Fruit fly (Drosophila melanogaster) whole organism, embryonic: ENCODE data around the gene Cdk1.

Experiments used
- Ada2b ChIP-seq: fragments of 200-800 bp; sonication (Bioruptor generic); IDR thresholded peaks from 2 replicates; pipeline ENCODE4 v1.3.6; 2022; ENCODE audit warnings: missing biosample characterization, missing genetic modification characterization
- Atf6 ChIP-seq: fragments of 200-800 bp; sonication (Bioruptor generic); IDR thresholded peaks from 2 replicates; pipeline ENCODE4 v1.3.6; 2022; ENCODE audit warnings: missing biosample characterization, missing genetic modification characterization
- CG10147 ChIP-seq: fragments of 200-800 bp; sonication (Bioruptor generic); optimal IDR thresholded peaks from 2 replicates; lab custom pipeline; 2019; ENCODE audit warnings: missing biosample characterization, mild to moderate bottlenecking, missing genetic modification characterization, moderate library complexity
- CG10267 ChIP-seq: fragments of 200-800 bp; sonication (Bioruptor generic); optimal IDR thresholded peaks from 2 replicates; lab custom pipeline; 2018; ENCODE audit warnings: missing biosample characterization, mild to moderate bottlenecking, missing genetic modification characterization, moderate library complexity
- CG10462 ChIP-seq: fragments of 200-800 bp; sonication (Bioruptor generic); optimal IDR thresholded peaks from 2 replicates; lab custom pipeline; 2016; ENCODE audit warnings: missing biosample characterization, missing genetic modification characterization
- CG11398 ChIP-seq: fragments of 200-800 bp; sonication (Bioruptor generic); optimal IDR thresholded peaks from 2 replicates; lab custom pipeline; 2016; ENCODE audit warnings: missing biosample characterization, missing genetic modification characterization
- CG12299 ChIP-seq: fragments of 200-800 bp; sonication (Bioruptor generic); optimal IDR thresholded peaks from 2 replicates; lab custom pipeline; 2018; ENCODE audit warnings: missing biosample characterization, mild to moderate bottlenecking, missing genetic modification characterization
- CG1233 ChIP-seq: fragments of 200-800 bp; sonication (Bioruptor generic); optimal IDR thresholded peaks from 4 replicates; lab custom pipeline; 2018; ENCODE audit warnings: missing biosample characterization, mild to moderate bottlenecking, missing genetic modification characterization
- CG14050 ChIP-seq: fragments of 200-800 bp; sonication (Bioruptor generic); IDR thresholded peaks from 3 replicates; pipeline ENCODE4 v1.3.6; 2022; ENCODE audit warnings: missing biosample characterization, missing genetic modification characterization
- CG1647 ChIP-seq: fragments of 200-800 bp; sonication (Bioruptor generic); optimal IDR thresholded peaks from 3 replicates; lab custom pipeline; 2016; ENCODE audit warnings: missing biosample characterization, missing genetic modification characterization
- CG16779 ChIP-seq: fragments of 200-800 bp; sonication (Bioruptor generic); IDR thresholded peaks from 2 replicates; pipeline ENCODE4 v1.3.6; 2022; ENCODE audit warnings: missing biosample characterization, missing genetic modification characterization
- CG16813 ChIP-seq: fragments of 200-800 bp; sonication (Bioruptor generic); IDR thresholded peaks from 3 replicates; pipeline ENCODE4 v1.3.6; 2022; ENCODE audit warnings: missing biosample characterization, missing genetic modification characterization; ENCODE audit not compliant: partially characterized antibody
- CG16863 ChIP-seq: fragments of 200-800 bp; sonication (Bioruptor generic); optimal IDR thresholded peaks from 3 replicates; lab custom pipeline; 2016; ENCODE audit warnings: missing biosample characterization, missing genetic modification characterization
- CG17385 ChIP-seq: fragments of 200-800 bp; sonication (Bioruptor generic); optimal IDR thresholded peaks from 3 replicates; lab custom pipeline; 2018; ENCODE audit warnings: missing biosample characterization, mild to moderate bottlenecking, missing genetic modification characterization
- CG2129 ChIP-seq: fragments of 200-800 bp; sonication (Bioruptor generic); IDR thresholded peaks from 2 replicates; pipeline ENCODE4 v1.3.6; 2022; ENCODE audit warnings: missing biosample characterization, missing genetic modification characterization; ENCODE audit not compliant: partially characterized antibody
- CG3407 ChIP-seq: fragments of 200-800 bp; sonication (Bioruptor generic); optimal IDR thresholded peaks from 2 replicates; lab custom pipeline; 2018; ENCODE audit warnings: missing biosample characterization, mild to moderate bottlenecking, missing genetic modification characterization
- CG34224 ChIP-seq: fragments of 200-800 bp; sonication (Bioruptor generic); IDR thresholded peaks from 3 replicates; pipeline ENCODE4 v1.3.6; 2022; ENCODE audit warnings: missing biosample characterization, missing genetic modification characterization; ENCODE audit not compliant: partially characterized antibody
- CG34422 ChIP-seq: fragments of 200-800 bp; sonication (Bioruptor generic); IDR thresholded peaks from 3 replicates; pipeline ENCODE4 v1.3.6; 2022; ENCODE audit warnings: missing biosample characterization, missing genetic modification characterization
- CG5180 ChIP-seq: fragments of 200-800 bp; sonication (Bioruptor generic); optimal IDR thresholded peaks from 3 replicates; lab custom pipeline; 2017; ENCODE audit warnings: missing biosample characterization, missing genetic modification characterization, mild to moderate bottlenecking, moderate library complexity, missing genetic modification reagents
- CG7357 ChIP-seq: fragments of 200-800 bp; sonication (Bioruptor generic); IDR thresholded peaks from 3 replicates; pipeline ENCODE4 v1.3.6; 2022; ENCODE audit warnings: missing biosample characterization, missing genetic modification characterization
- Camta ChIP-seq: fragments of 200-800 bp; sonication (Bioruptor generic); optimal IDR thresholded peaks from 2 replicates; lab custom pipeline; 2016; ENCODE audit warnings: missing biosample characterization, missing genetic modification characterization
- Dbx ChIP-seq: fragments of 200-800 bp; sonication (Bioruptor generic); IDR thresholded peaks from 3 replicates; pipeline ENCODE4 v1.3.6; 2022; ENCODE audit warnings: missing biosample characterization, missing genetic modification characterization
- Dfd ChIP-seq, 2 experiments: fragments of >200 bp; optimal IDR thresholded peaks; 2 replicates each; lab custom pipeline; 2017; ENCODE audit warnings: missing biosample characterization in 2 of 2, missing genetic modification characterization in 2 of 2
- Dip3 ChIP-seq: fragments of 200-800 bp; sonication (Bioruptor generic); optimal IDR thresholded peaks from 3 replicates; lab custom pipeline; 2016; ENCODE audit warnings: missing biosample characterization, missing genetic modification characterization
- Drgx ChIP-seq: fragments of 200-800 bp; sonication (Bioruptor generic); IDR thresholded peaks from 2 replicates; pipeline ENCODE4 v1.3.6; 2022; ENCODE audit warnings: missing biosample characterization, missing genetic modification characterization
- ERR ChIP-seq: fragments of 200-800 bp; sonication (Bioruptor generic); optimal IDR thresholded peaks from 2 replicates; lab custom pipeline; 2016; ENCODE audit warnings: missing biosample characterization, missing genetic modification characterization
- Fer1 ChIP-seq: fragments of 200-800 bp; sonication (Bioruptor generic); optimal IDR thresholded peaks from 2 replicates; lab custom pipeline; 2017; ENCODE audit warnings: missing biosample characterization, mild to moderate bottlenecking, missing genetic modification characterization
- Gug ChIP-seq: fragments of 200-800 bp; sonication (Bioruptor generic); IDR thresholded peaks from 4 replicates; pipeline ENCODE4 v1.3.6; 2022; ENCODE audit warnings: missing biosample characterization, missing genetic modification characterization
- H2.0 ChIP-seq: fragments of 200-800 bp; sonication (Bioruptor generic); IDR thresholded peaks from 2 replicates; pipeline ENCODE4 v1.3.6; 2022; ENCODE audit warnings: missing biosample characterization, missing genetic modification characterization
- Mes4 ChIP-seq: fragments of 200-800 bp; sonication (Bioruptor generic); optimal IDR thresholded peaks from 2 replicates; lab custom pipeline; 2016; ENCODE audit warnings: missing biosample characterization, missing genetic modification characterization
- NfI ChIP-seq: fragments of 200-800 bp; sonication (Bioruptor generic); optimal IDR thresholded peaks from 3 replicates; lab custom pipeline; 2018; ENCODE audit warnings: missing biosample characterization, mild to moderate bottlenecking, missing genetic modification characterization, moderate library complexity
- Xbp1 ChIP-seq: fragments of 200-800 bp; sonication (Bioruptor generic); optimal IDR thresholded peaks from 3 replicates; lab custom pipeline; 2016; ENCODE audit warnings: missing biosample characterization, mild to moderate bottlenecking, missing genetic modification characterization
- bigmax ChIP-seq: fragments of 200-800 bp; sonication (Bioruptor generic); optimal IDR thresholded peaks from 2 replicates; lab custom pipeline; 2018; ENCODE audit warnings: missing biosample characterization, mild to moderate bottlenecking, missing genetic modification characterization
- fd102C ChIP-seq: fragments of 200-800 bp; sonication (Bioruptor generic); optimal IDR thresholded peaks from 2 replicates; lab custom pipeline; 2018; ENCODE audit warnings: missing biosample characterization, mild to moderate bottlenecking, missing genetic modification characterization, moderate library complexity
- gfzf ChIP-seq: fragments of 200-800 bp; sonication (Bioruptor generic); optimal IDR thresholded peaks from 2 replicates; lab custom pipeline; 2016; ENCODE audit warnings: missing biosample characterization, mild to moderate bottlenecking, missing genetic modification characterization, moderate library complexity
- h ChIP-seq: fragments of >200 bp; optimal IDR thresholded peaks from 2 replicates; lab custom pipeline; 2017
- kah ChIP-seq: fragments of 200-800 bp; sonication (Bioruptor generic); optimal IDR thresholded peaks from 2 replicates; lab custom pipeline; 2018; ENCODE audit warnings: missing biosample characterization, mild to moderate bottlenecking, missing genetic modification characterization
- ken ChIP-seq: fragments of 200-800 bp; sonication (Bioruptor generic); IDR thresholded peaks from 3 replicates; pipeline ENCODE4 v1.3.6; 2022; ENCODE audit warnings: missing biosample characterization, missing genetic modification characterization
- knrl ChIP-seq: fragments of 200-800 bp; sonication (Bioruptor generic); IDR thresholded peaks from 3 replicates; pipeline ENCODE4 v1.3.6; 2022; ENCODE audit warnings: missing biosample characterization, missing genetic modification characterization; ENCODE audit not compliant: partially characterized antibody
- mirr ChIP-seq: fragments of 200-800 bp; sonication (Bioruptor generic); optimal IDR thresholded peaks from 3 replicates; lab custom pipeline; 2018; ENCODE audit warnings: missing biosample characterization, mild to moderate bottlenecking, missing genetic modification characterization
- nom ChIP-seq: fragments of 200-800 bp; sonication (Bioruptor generic); optimal IDR thresholded peaks from 2 replicates; lab custom pipeline; 2017; ENCODE audit warnings: missing biosample characterization, missing genetic modification characterization, mild to moderate bottlenecking, moderate library complexity, missing genetic modification reagents
- onecut ChIP-seq: fragments of 200-800 bp; sonication (Bioruptor generic); IDR thresholded peaks from 2 replicates; pipeline ENCODE4 v1.3.6; 2022; ENCODE audit warnings: missing biosample characterization, missing genetic modification characterization
- pho ChIP-seq: fragments of 200-800 bp; sonication (Bioruptor generic); optimal IDR thresholded peaks from 2 replicates; lab custom pipeline; 2016; ENCODE audit warnings: missing biosample characterization, missing genetic modification characterization
- schlank ChIP-seq: fragments of 200-800 bp; sonication (Bioruptor generic); optimal IDR thresholded peaks from 2 replicates; lab custom pipeline; 2018; ENCODE audit warnings: missing biosample characterization, mild to moderate bottlenecking, missing genetic modification characterization
- sim ChIP-seq: fragments of 200-800 bp; sonication (Bioruptor generic); IDR thresholded peaks from 2 replicates; pipeline ENCODE4 v1.3.6; 2022; ENCODE audit warnings: missing biosample characterization, missing genetic modification characterization
- slou ChIP-seq: fragments of 200-800 bp; sonication (Bioruptor generic); optimal IDR thresholded peaks from 3 replicates; lab custom pipeline; 2016; ENCODE audit warnings: missing biosample characterization, missing genetic modification characterization
- stc ChIP-seq: fragments of 200-800 bp; sonication (Bioruptor generic); IDR thresholded peaks from 2 replicates; pipeline ENCODE4 v1.3.6; 2022; ENCODE audit warnings: missing biosample characterization, missing genetic modification characterization
- unpg ChIP-seq: fragments of 200-800 bp; sonication (Bioruptor generic); optimal IDR thresholded peaks from 3 replicates; lab custom pipeline; 2018; ENCODE audit warnings: missing biosample characterization, mild to moderate bottlenecking, missing genetic modification characterization, moderate library complexity
- vfl ChIP-seq: fragments of 200-800 bp; sonication (Bioruptor generic); optimal IDR thresholded peaks from 2 replicates; lab custom pipeline; 2016; ENCODE audit warnings: missing biosample characterization, missing genetic modification characterization
- z ChIP-seq: fragments of 200-800 bp; sonication (Bioruptor generic); IDR thresholded peaks from 3 replicates; pipeline ENCODE4 v1.3.6; 2022; ENCODE audit warnings: missing biosample characterization, missing genetic modification characterization

The Cdk1 gene

dm6 chr2L:10375464-10376236 is 10.4 kb downstream of the Cdk1 start, which contains the start of the genes CG33303 and dpr19 (continued):
- peak; percentile 84 for TF ChIP-seq CG10267 (tag; lab: Kevin White, UChicago)
- TF ChIP-seq unpg: peak; percentile 86
- TF ChIP-seq Dbx (GFP tag; lab: Robert Waterston, UW): peak; percentile 65; the same call in 2 of the 3 replicates
- TF ChIP-seq Camta: no peak
- peak; percentile 45 for TF ChIP-seq NfI (GFP tag; lab: Kevin White, UChicago)
- peak; percentile 42 for TF ChIP-seq Ada2b (GFP tag; lab: Robert Waterston, UW)
- peak; percentile 74 for TF ChIP-seq CG17385
- TF ChIP-seq Drgx (GFP tag; lab: Robert Waterston, UW): peak; percentile 41; the same call in 1 of the 2 replicates
- peak; percentile 81 for TF ChIP-seq CG12299 (tag; lab: Kevin White, UChicago)
- no peak for TF ChIP-seq CG2129 (GFP tag; lab: Robert Waterston, UW)
- TF ChIP-seq stc (GFP tag; lab: Robert Waterston, UW): peak; percentile 74
- no peak for TF ChIP-seq Gug (GFP tag; lab: Robert Waterston, UW)
- TF ChIP-seq onecut: peak; percentile 89
- no peak for TF ChIP-seq CG16863 (GFP tag; lab: Kevin White, UChicago)
- TF ChIP-seq knrl: no peak
- no peak; the same call in 2 of the 3 replicates for TF ChIP-seq CG14050 (GFP tag; lab: Robert Waterston, UW)
- TF ChIP-seq kah (GFP tag; lab: Kevin White, UChicago): peak; percentile 69
- peak; percentile 20 for TF ChIP-seq slou
- no peak for TF ChIP-seq ERR (GFP tag; lab: Kevin White, UChicago)
- peak; percentile 20 for TF ChIP-seq CG10462
- TF ChIP-seq Atf6: peak; percentile 70
- peak; percentile 76 for TF ChIP-seq Xbp1
- no peak; the same call in 2 of the 3 replicates for TF ChIP-seq ken (GFP tag; lab: Robert Waterston, UW)
- TF ChIP-seq H2.0 (GFP tag; lab: Robert Waterston, UW): peak; percentile 35; the same call in 1 of the 2 replicates
- no peak for TF ChIP-seq CG16779 (GFP tag; lab: Robert Waterston, UW)
- peak; percentile 63 for TF ChIP-seq CG3407 (GFP tag; lab: Kevin White, UChicago)
- peak; percentile 67 for TF ChIP-seq CG1233 (GFP tag; lab: Kevin White, UChicago)
- peak; percentile 2 for TF ChIP-seq schlank (tag; lab: Kevin White, UChicago)
- peak; percentile 95 for TF ChIP-seq bigmax (GFP tag; lab: Kevin White, UChicago)
- TF ChIP-seq z (GFP tag; lab: Robert Waterston, UW): no peak
- TF ChIP-seq CG10147 (GFP tag; lab: Kevin White, UChicago): peak; percentile 72
- TF ChIP-seq CG1647 (GFP tag; lab: Kevin White, UChicago): no peak
- no peak for TF ChIP-seq Mes4
- TF ChIP-seq nom (GFP tag; lab: Kevin White, UChicago): peak; percentile 32
- TF ChIP-seq CG34224 (GFP tag; lab: Robert Waterston, UW): no peak
- 0 out of 2 replicates have a peak, but pooled peaks have one; percentile 45 for TF ChIP-seq sim
- TF ChIP-seq vfl (GFP tag; lab: Kevin White, UChicago): no peak
- no peak for TF ChIP-seq Dip3 (GFP tag; lab: Kevin White, UChicago)
- TF ChIP-seq CG5180 (GFP tag; lab: Kevin White, UChicago): peak; percentile 19
- TF ChIP-seq CG16813: no peak
- TF ChIP-seq Dfd (GFP tag; optimal IDR thresholded peaks at IDR 0.05; lab: Kevin White, UChicago): no peak
- TF ChIP-seq h (lab: Kevin White, UChicago): no peak
- TF ChIP-seq CG11398 (GFP tag; lab: Kevin White, UChicago): no peak
- TF ChIP-seq Fer1 (GFP tag; lab: Kevin White, UChicago): peak; percentile 85
- peak; percentile 87; the same call in 2 of the 3 replicates for TF ChIP-seq CG34422 (GFP tag; lab: Robert Waterston, UW)
- TF ChIP-seq gfzf: peak; percentile 78
- no peak for TF ChIP-seq fd102C (GFP tag; lab: Kevin White, UChicago)
- no peak for TF ChIP-seq CG7357
- TF ChIP-seq pho (GFP tag; lab: Kevin White, UChicago): no peak
- no peak for TF ChIP-seq mirr (GFP tag; lab: Kevin White, UChicago)
